Fruit fly (Drosophila melanogaster): ENCODE measurements around the gene Cpsf6.
A peak's percentile ranks its signal among the peaks of the same experiment; 100 is the strongest.

Gene Cpsf6

DNA sequence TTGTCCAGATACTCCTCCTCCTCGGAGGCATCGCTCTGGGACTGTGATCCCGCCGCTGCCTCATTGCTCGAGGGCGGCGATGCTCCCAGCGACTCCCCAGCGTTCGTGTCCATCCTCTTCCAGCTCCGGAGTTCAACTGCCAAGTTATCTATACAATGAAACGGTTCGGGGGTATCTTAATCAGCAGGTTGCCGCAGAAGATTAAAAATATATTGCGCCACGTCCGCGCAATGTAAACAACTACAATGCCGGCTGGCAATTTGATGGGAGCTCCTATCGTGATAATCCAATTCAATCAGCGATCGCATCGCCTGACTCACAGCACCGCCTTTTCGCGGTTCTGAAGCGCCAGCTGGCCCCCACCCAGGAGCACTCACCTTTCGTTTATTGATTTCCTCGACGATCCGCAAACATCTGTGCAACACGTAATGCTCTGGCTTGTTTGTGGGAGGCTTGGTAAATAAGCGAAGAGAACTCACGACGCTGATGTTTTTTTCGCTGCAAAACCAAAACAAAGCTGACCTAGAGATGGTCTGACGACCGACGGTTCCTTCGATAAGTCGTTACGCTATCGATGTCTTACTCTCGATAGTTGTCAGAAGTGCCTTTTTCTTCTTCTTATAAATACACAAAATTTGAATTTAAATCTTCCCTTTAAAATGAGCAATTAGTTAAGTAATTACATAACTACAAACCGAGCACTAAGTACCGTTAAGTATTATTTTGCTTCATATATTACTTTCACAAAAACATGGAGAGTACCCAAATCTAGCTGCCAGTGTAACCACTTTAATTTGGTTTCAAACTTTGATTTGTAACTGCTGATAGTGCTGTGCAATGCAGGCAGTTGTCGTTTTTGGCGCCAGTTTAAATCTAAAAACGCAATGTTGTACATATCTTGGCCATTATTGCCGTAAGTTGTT is 25.7 kb downstream of the Cpsf6 start, which contains the start of gene cert (continued):
- TF ChIP-seq CG17361 (GFP tag; IDR thresholded peaks at IDR 0.05) (peak; percentile 63; the same call in 2 of the 3 replicates), abd-A (tag; optimal IDR thresholded peaks at IDR 0.05) (no peak), CG18619 (GFP tag; optimal IDR thresholded peaks at IDR 0.05) (peak; percentile 11), luna (GFP tag; optimal IDR thresholded peaks at IDR 0.05) (no peak), fru (optimal IDR thresholded peaks at IDR 0.05) (no peak), tll (GFP tag; optimal IDR thresholded peaks at IDR 0.05) (peak; percentile 22 to 64), her (GFP tag; optimal IDR thresholded peaks at IDR 0.05) (no peak), ATbp (GFP tag; optimal IDR thresholded peaks at IDR 0.05) (no peak), Doc2 (GFP tag; IDR thresholded peaks at IDR 0.05) (no peak), CG8089 (GFP tag; optimal IDR thresholded peaks at IDR 0.05) (no peak), CG1603 (tag; optimal IDR thresholded peaks at IDR 0.05) (peak; percentile 38), CG12236 (GFP tag; optimal IDR thresholded peaks at IDR 0.05) (no peak), pfk (GFP tag; optimal IDR thresholded peaks at IDR 0.05) (no peak), ssp (GFP tag; IDR thresholded peaks at IDR 0.05) (no peak), Rfx (GFP tag; IDR thresholded peaks at IDR 0.05) (0 out of 2 replicates have a peak, but pooled peaks have one; percentile 30), Meics (GFP tag; optimal IDR thresholded peaks at IDR 0.05) (peak; percentile 2), sim (GFP tag; IDR thresholded peaks at IDR 0.05) (no peak), amos (GFP tag; IDR thresholded peaks at IDR 0.05; ENCODE audit: partially characterized antibody) (peak; percentile 91), unc-4 (GFP tag; IDR thresholded peaks at IDR 0.05; ENCODE audit: partially characterized antibody) (peak; percentile 88), pros (GFP tag; optimal IDR thresholded peaks at IDR 0.05) (no peak), ken (GFP tag; IDR thresholded peaks at IDR 0.05) (no peak), Dp (GFP tag; optimal IDR thresholded peaks at IDR 0.05) (peak; percentile 87), gcm (GFP tag; optimal IDR thresholded peaks at IDR 0.05) (no peak), jigr1 (GFP tag; IDR thresholded peaks at IDR 0.05) (no peak), mld (GFP tag; IDR thresholded peaks at IDR 0.05; ENCODE audit: partially characterized antibody) (peak; percentile 83; the same call in 2 of the 3 replicates), sr (GFP tag; IDR thresholded peaks at IDR 0.05) (no peak), bcd (GFP tag; optimal IDR thresholded peaks at IDR 0.05) (peak; percentile 18)

DNA sequence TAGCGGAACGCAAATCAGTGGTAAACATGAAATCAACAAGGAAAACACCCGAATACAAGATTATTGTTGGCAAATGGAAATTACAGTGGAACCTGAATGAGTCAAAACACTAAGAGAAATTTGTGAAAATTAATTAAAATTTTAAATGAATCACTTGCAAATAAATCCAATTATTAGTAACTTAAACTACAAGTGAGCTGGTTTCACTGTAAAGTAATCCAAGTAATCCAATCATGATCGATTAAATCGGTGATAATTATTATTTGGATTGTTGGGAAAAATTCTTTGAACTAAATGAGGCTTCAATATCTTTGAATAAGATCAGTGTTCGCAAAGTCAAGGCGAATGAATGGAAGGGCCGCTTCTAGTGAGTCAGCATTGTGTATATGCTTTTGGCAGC is 26.9 kb downstream of the Cpsf6 start:
- TF ChIP-seq Jarid2 (GFP tag; optimal IDR thresholded peaks at IDR 0.05) (no peak), ci (GFP tag; IDR thresholded peaks at IDR 0.05) (no peak), CG2678 (tag; optimal IDR thresholded peaks at IDR 0.05) (peak; percentile 48), lilli (GFP tag; optimal IDR thresholded peaks at IDR 0.05) (peak; percentile 6), CG15269 (tag; optimal IDR thresholded peaks at IDR 0.05) (peak; percentile 65), CG3065 (GFP tag; optimal IDR thresholded peaks at IDR 0.05) (no peak), ase (GFP tag; IDR thresholded peaks at IDR 0.05) (0 out of 3 replicates have a peak, but pooled peaks have one; percentile 19), lab (GFP tag; optimal IDR thresholded peaks at IDR 0.05) (peak; percentile 55), tap (tag; optimal IDR thresholded peaks at IDR 0.05) (peak; percentile 5), CG15514 (GFP tag; optimal IDR thresholded peaks at IDR 0.05) (no peak), CoRest (tag; optimal IDR thresholded peaks at IDR 0.05) (peak; percentile 30), CG13296 (GFP tag; optimal IDR thresholded peaks at IDR 0.05) (peak; percentile 25), Meics (GFP tag; optimal IDR thresholded peaks at IDR 0.05) (peak; percentile 20), PHDP (tag; optimal IDR thresholded peaks at IDR 0.05) (peak; percentile 38), bsh (GFP tag; optimal IDR thresholded peaks at IDR 0.05) (peak in 1 of 2 experiments; percentile 18), CG3838 (GFP tag; optimal IDR thresholded peaks at IDR 0.05) (no peak), CG6854 (GFP tag; optimal IDR thresholded peaks at IDR 0.05) (no peak), hkb (optimal IDR thresholded peaks at IDR 0.05) (no peak), hkb (GFP tag; IDR thresholded peaks at IDR 0.05) (no peak), CG9932 (GFP tag; IDR thresholded peaks at IDR 0.05) (peak; percentile 34; the same call in 1 of the 2 replicates), unpg (GFP tag; optimal IDR thresholded peaks at IDR 0.05) (peak; percentile 30), CG5245 (GFP tag; optimal IDR thresholded peaks at IDR 0.05) (no peak), CG12391 (tag; optimal IDR thresholded peaks at IDR 0.05) (peak; percentile 12)

Data from whole organism, embryonic.